Fruit fly (Drosophila melanogaster) whole organism: ENCODE data around the gene CG34398.

ENCODE experiments used
- CG8478 ChIP-seq: fragments of >200 bp; optimal IDR thresholded peaks from 2 replicates; lab custom pipeline; 2018; ENCODE audit warnings: inconsistent platforms
- Dll ChIP-seq: fragments of >200 bp; optimal IDR thresholded peaks from 2 replicates; lab custom pipeline; 2017
- EcR ChIP-seq, 2 experiments: fragments of >200 bp; optimal IDR thresholded peaks; 2 replicates each; lab custom pipeline; 2017; ENCODE audit warnings: missing biosample characterization in 2 of 2, missing genetic modification characterization in 2 of 2, missing genetic modification reagents in 2 of 2
- pan ChIP-seq: fragments of >200 bp; optimal IDR thresholded peaks from 2 replicates; lab custom pipeline; 2017
- psq ChIP-seq: fragments of >200 bp; optimal IDR thresholded peaks from 2 replicates; lab custom pipeline; 2017
- usp ChIP-seq: fragments of >200 bp; optimal IDR thresholded peaks from 2 replicates; lab custom pipeline; 2017; ENCODE audit warnings: missing biosample characterization, missing genetic modification characterization, mixed read lengths

Gene CG34398

dm6 chr2L:8901882-8902281, 3.3 kb downstream of the CG34398 start:
- TF ChIP-seq pan (lab: Kevin White, UChicago): no peak
- no peak for TF ChIP-seq psq
- TF ChIP-seq EcR (GFP tag; optimal IDR thresholded peaks at IDR 0.05; lab: Kevin White, UChicago): no peak
- no peak for TF ChIP-seq Dll
- no peak for TF ChIP-seq CG8478 (lab: Kevin White, UChicago)
- TF ChIP-seq usp: no peak

dm6 chr2L:8906279-8906678, 7.7 kb downstream of the CG34398 start:
- TF ChIP-seq psq: no peak
- TF ChIP-seq usp: no peak
- no peak for TF ChIP-seq pan (lab: Kevin White, UChicago)
- no peak for TF ChIP-seq EcR (GFP tag; optimal IDR thresholded peaks at IDR 0.05; lab: Kevin White, UChicago)
- no peak for TF ChIP-seq CG8478 (lab: Kevin White, UChicago)
- TF ChIP-seq Dll: no peak

DNA sequence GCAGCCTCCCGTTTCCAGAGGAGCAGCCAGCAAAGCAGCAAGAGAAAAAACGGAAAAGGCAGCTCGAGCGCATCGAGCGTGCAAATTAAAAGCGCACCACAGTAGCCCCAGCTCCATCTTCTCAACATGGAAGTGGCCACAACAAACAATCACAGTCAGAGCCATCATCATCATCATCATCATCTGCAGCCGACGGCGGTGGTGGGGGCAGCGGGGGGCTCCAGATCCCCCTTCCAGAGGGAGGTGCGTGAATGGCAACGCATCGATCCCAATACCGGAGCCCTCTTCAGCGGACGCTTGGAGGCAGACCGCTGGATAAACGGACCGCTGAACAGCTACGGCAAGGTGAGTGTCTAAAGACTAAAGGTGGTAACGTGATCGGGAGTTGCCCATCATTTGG, 17.1 kb downstream of the CG34398 start:
- TF ChIP-seq usp (no peak), Dll (peak; percentile 14), EcR (GFP tag; optimal IDR thresholded peaks at IDR 0.05; lab: Kevin White, UChicago) (no peak), psq (no peak)

DNA sequence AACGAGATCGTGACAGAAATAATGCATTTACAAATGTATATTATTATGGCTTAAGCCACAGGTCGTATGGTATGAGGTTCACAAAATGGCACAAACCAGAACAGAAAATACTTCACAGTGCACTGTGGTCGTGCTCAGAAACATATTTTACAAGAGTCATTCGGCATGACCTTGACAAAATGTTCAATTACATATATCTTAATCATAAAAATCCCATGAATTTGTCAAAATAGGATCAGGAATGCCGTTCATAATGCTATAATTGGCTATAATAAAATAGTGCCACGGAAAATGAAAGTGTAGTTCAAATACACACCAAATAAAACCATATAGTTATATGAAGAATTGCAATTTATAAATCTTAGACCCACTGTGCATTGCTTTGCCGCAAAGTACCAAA, 21.1 kb downstream of the CG34398 start:
- TF ChIP-seq pan (lab: Kevin White, UChicago) (no peak), EcR (GFP tag; optimal IDR thresholded peaks at IDR 0.05; lab: Kevin White, UChicago) (no peak), CG8478 (lab: Kevin White, UChicago) (no peak), psq (no peak), usp (no peak), Dll (no peak)

dm6 chr2L:8920294-8920693, 21.7 kb downstream of the CG34398 start:
- no peak for TF ChIP-seq psq
- TF ChIP-seq CG8478 (lab: Kevin White, UChicago): no peak
- TF ChIP-seq EcR (GFP tag; optimal IDR thresholded peaks at IDR 0.05; lab: Kevin White, UChicago): no peak
- no peak for TF ChIP-seq Dll
- no peak for TF ChIP-seq usp
- no peak for TF ChIP-seq pan (lab: Kevin White, UChicago)

- TF ChIP-seq CG8478 (lab: Kevin White, UChicago): no peak
- TF ChIP-seq pan (lab: Kevin White, UChicago): no peak
- TF ChIP-seq Dll: no peak
- TF ChIP-seq EcR (GFP tag; optimal IDR thresholded peaks at IDR 0.05; lab: Kevin White, UChicago): no peak
- no peak for TF ChIP-seq psq
- no peak for TF ChIP-seq usp
Observed at dm6 chr2L:8921934-8922333, 23.3 kb downstream of the CG34398 start.

dm6 chr2L:8923405-8923804, 24.8 kb downstream of the CG34398 start:
- TF ChIP-seq pan (lab: Kevin White, UChicago) (no peak), EcR (GFP tag; optimal IDR thresholded peaks at IDR 0.05; lab: Kevin White, UChicago) (no peak), Dll (no peak), psq (no peak), usp (no peak), CG8478 (lab: Kevin White, UChicago) (no peak)

DNA sequence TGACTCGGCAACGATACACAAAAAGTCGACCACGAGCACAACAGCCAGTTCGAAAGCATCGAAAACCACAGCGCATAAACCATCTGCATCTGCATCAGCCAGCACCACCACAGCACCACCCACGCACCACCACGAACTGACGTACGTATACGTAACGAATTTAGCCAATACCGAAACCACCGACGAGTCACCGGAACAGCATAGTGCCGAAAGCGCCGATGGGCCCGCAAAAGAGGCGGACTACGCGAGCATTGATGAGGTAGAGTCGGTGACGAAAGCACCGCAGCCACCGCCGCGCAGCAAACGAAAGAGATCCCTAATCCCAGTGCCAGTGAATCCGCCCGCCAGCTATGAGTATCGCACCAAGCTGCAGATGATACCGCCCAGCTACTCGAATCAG, 32.6 kb downstream of the CG34398 start:
- TF ChIP-seq psq: no peak
- no peak for TF ChIP-seq CG8478 (lab: Kevin White, UChicago)
- no peak for TF ChIP-seq EcR (GFP tag; optimal IDR thresholded peaks at IDR 0.05; lab: Kevin White, UChicago)
- TF ChIP-seq pan (lab: Kevin White, UChicago): no peak
- TF ChIP-seq usp: no peak
- TF ChIP-seq Dll: no peak

dm6 chr2L:8933710-8934242, 35.2 kb downstream of the CG34398 start, which contains the start of gene Tsp29Fa:
TSS of gene Tsp29Fa (plus strand) at chr2L:8933962.
- TF ChIP-seq usp: no peak
- no peak for TF ChIP-seq CG8478 (lab: Kevin White, UChicago)
- no peak for TF ChIP-seq psq
- TF ChIP-seq pan (lab: Kevin White, UChicago): no peak
- TF ChIP-seq Dll: no peak
- no peak for TF ChIP-seq EcR (GFP tag; optimal IDR thresholded peaks at IDR 0.05; lab: Kevin White, UChicago)

- TF ChIP-seq usp: no peak
- no peak for TF ChIP-seq CG8478 (lab: Kevin White, UChicago)
- TF ChIP-seq EcR (GFP tag; optimal IDR thresholded peaks at IDR 0.05; lab: Kevin White, UChicago): no peak
- TF ChIP-seq psq: no peak
- no peak for TF ChIP-seq pan (lab: Kevin White, UChicago)
- TF ChIP-seq Dll: no peak
Observed at dm6 chr2L:8937003-8937402, 38.4 kb downstream of the CG34398 start, which contains the start of gene Tsp29Fb. TSS of gene Tsp29Fb (plus strand) at chr2L:8937390.

- no peak for TF ChIP-seq CG8478 (lab: Kevin White, UChicago)
- no peak for TF ChIP-seq Dll
- TF ChIP-seq psq: no peak
Observed at dm6 chr2L:8937837-8938413, 39.3 kb downstream of the CG34398 start.

DNA sequence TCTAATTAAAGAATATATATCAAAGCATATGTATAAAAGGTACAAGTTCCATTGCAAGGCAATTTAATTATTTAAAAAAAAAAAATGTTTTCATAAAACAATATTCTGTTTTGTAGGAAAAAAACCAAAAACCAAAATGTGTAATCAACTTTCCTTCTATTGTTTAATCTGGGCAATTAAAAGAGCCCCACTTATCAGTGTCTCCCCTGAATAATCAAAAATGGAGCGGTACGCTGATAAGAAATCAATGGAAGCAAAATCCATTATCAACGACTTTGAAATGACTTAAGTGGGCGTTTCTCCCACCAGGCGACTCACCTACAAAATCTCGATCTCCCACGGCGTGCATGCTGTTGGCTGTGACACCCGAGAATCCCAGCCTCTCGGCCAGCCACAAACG, 42.1 kb downstream of the CG34398 start:
- no peak for TF ChIP-seq CG8478 (lab: Kevin White, UChicago)
- no peak for TF ChIP-seq pan (lab: Kevin White, UChicago)
- TF ChIP-seq usp: no peak
- TF ChIP-seq psq: no peak
- TF ChIP-seq EcR (GFP tag; optimal IDR thresholded peaks at IDR 0.05; lab: Kevin White, UChicago): no peak
- TF ChIP-seq Dll: no peak

- TF ChIP-seq psq: no peak
- no peak for TF ChIP-seq EcR (GFP tag; optimal IDR thresholded peaks at IDR 0.05; lab: Kevin White, UChicago)
- no peak for TF ChIP-seq usp
- TF ChIP-seq Dll: no peak
- TF ChIP-seq CG8478 (lab: Kevin White, UChicago): no peak
- TF ChIP-seq pan (lab: Kevin White, UChicago): no peak
Observed at dm6 chr2L:8941736-8942337, 43.3 kb downstream of the CG34398 start, which contains the start of gene Argl. TSS of gene Argl (minus strand) at chr2L:8942105.
